Fruit fly (Drosophila melanogaster): ENCODE results near the gene GckIII.
A peak's percentile ranks its signal among the peaks of the same experiment; 100 is the strongest.

GckIII gene

DNA sequence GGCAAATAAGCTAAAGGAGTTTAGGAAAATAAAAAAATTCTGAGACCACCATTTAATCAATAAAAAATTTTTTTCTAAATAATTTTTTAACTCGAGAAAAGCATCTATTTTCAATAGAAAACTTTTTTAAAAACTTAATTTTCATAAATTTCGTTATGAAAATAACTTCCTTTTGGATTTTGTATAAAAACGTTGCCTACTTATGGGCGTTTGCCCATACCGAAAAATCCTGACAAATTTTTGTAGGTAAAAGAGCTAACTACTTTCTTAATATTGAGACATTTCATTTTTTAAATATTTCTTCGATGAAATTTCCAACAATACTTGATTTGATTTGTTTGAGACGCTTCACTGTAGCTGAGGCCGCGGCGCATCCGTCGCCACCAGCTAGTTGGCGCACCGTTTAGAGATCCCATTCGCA is 25.1 kb upstream of the GckIII start (continued):
- TF ChIP-seq esn (GFP tag; optimal IDR thresholded peaks at IDR 0.05) (peak; percentile 51), acj6 (GFP tag; optimal IDR thresholded peaks at IDR 0.05) (peak; percentile 70), CG16779 (tag; optimal IDR thresholded peaks at IDR 0.05) (no peak), net (GFP tag; optimal IDR thresholded peaks at IDR 0.05) (peak; percentile 75), Hr4 (GFP tag; optimal IDR thresholded peaks at IDR 0.05) (peak; percentile 92), CG11294 (GFP tag; IDR thresholded peaks at IDR 0.05) (no peak), Eip75B (GFP tag; optimal IDR thresholded peaks at IDR 0.05) (peak; percentile 77), Hr39 (GFP tag; optimal IDR thresholded peaks at IDR 0.05) (peak; percentile 31), cyc (GFP tag; optimal IDR thresholded peaks at IDR 0.05) (peak; percentile 38), dsx (GFP tag; optimal IDR thresholded peaks at IDR 0.05; ENCODE audit: poor library complexity, severe bottlenecking) (peak; percentile 40), fd85E (GFP tag; optimal IDR thresholded peaks at IDR 0.05) (no peak), spab (GFP tag; optimal IDR thresholded peaks at IDR 0.05) (peak; percentile 73), Sox102F (GFP tag; optimal IDR thresholded peaks at IDR 0.05) (no peak), CG10631 (GFP tag; optimal IDR thresholded peaks at IDR 0.05) (peak; percentile 73), CG6276 (GFP tag; optimal IDR thresholded peaks at IDR 0.05) (peak; percentile 78), Eip93F (GFP tag; optimal IDR thresholded peaks at IDR 0.05) (no peak), CG6163 (GFP tag; IDR thresholded peaks at IDR 0.05) (peak; percentile 73; the same call in 2 of the 3 replicates), Met (GFP tag; optimal IDR thresholded peaks at IDR 0.05) (peak; percentile 52), eg (GFP tag; IDR thresholded peaks at IDR 0.05) (peak; percentile 73)

dm6 chr3R:17060809-17061394 is 24.4 kb upstream of the GckIII start:
- TF ChIP-seq dsx (GFP tag; optimal IDR thresholded peaks at IDR 0.05; ENCODE audit: poor library complexity, severe bottlenecking) = no peak
- TF ChIP-seq CG4318 (GFP tag; optimal IDR thresholded peaks at IDR 0.05) = no peak
- TF ChIP-seq svp (GFP tag) = peak; percentile 55

DNA sequence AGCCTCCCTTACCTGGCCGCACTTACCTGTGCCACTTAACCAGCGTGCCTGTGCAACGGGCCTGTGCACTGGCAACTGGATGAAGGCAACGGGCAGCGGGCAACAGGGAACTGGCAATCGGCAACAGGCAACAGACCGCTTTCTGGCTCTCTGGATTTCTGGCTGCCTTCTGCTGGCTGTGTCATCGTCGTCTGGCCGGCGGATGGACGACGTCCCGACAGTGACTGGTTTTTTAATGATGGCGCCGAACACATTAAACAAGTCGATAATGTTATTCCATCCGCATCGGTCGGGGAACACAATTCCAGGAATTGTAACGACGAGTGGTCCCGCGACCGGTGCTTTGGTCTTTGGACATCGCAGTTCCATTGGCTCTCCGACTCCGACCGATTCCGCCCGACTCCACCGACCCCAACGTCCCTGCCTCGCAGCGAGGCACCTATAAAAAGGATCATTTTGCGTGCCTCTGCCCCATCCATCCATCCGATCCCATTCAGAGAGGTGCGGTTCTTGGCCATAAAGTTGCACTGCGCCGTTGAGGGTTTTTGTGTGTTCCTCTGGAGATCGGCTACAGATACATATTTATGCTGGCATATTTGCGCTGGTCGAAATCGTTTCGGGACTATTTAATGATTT is 23.5 kb upstream of the GckIII start:
- no peak for TF ChIP-seq Gug (GFP tag; IDR thresholded peaks at IDR 0.05)
- TF ChIP-seq CG32006 (GFP tag; optimal IDR thresholded peaks at IDR 0.05) = peak; percentile 1
- TF ChIP-seq Met (GFP tag; optimal IDR thresholded peaks at IDR 0.05) = no peak
- TF ChIP-seq fd59A (GFP tag; optimal IDR thresholded peaks at IDR 0.05) = no peak
- TF ChIP-seq CG11294 (GFP tag; IDR thresholded peaks at IDR 0.05) = no peak
- no peak for TF ChIP-seq Hr4 (GFP tag; optimal IDR thresholded peaks at IDR 0.05)
- TF ChIP-seq CG11762 (GFP tag; optimal IDR thresholded peaks at IDR 0.05; ENCODE audit: insufficient read depth) = no peak
- TF ChIP-seq fkh (GFP tag; optimal IDR thresholded peaks at IDR 0.05) = no peak
- no peak for TF ChIP-seq pdm3 (GFP tag; optimal IDR thresholded peaks at IDR 0.05)
- peak; percentile 41 for TF ChIP-seq CG6808 (GFP tag; optimal IDR thresholded peaks at IDR 0.05)
- TF ChIP-seq CG8632 (GFP tag; optimal IDR thresholded peaks at IDR 0.05) = no peak
- TF ChIP-seq Eip75B (GFP tag; optimal IDR thresholded peaks at IDR 0.05) = no peak
- TF ChIP-seq Ets21C (GFP tag; optimal IDR thresholded peaks at IDR 0.05) = no peak
- no peak for TF ChIP-seq CG15336 (GFP tag; IDR thresholded peaks at IDR 0.05)
- TF ChIP-seq topi (GFP tag; optimal IDR thresholded peaks at IDR 0.05) = no peak
- TF ChIP-seq ss (GFP tag; optimal IDR thresholded peaks at IDR 0.05) = peak in 1 of 2 experiments; percentile 74
- no peak for TF ChIP-seq salr (GFP tag; optimal IDR thresholded peaks at IDR 0.05)
- TF ChIP-seq CG3919 (GFP tag; optimal IDR thresholded peaks at IDR 0.05) = no peak
- 0 out of 3 replicates have a peak, but pooled peaks have one; percentile 18 for TF ChIP-seq eg (GFP tag; IDR thresholded peaks at IDR 0.05)
- no peak for TF ChIP-seq CG9139 (GFP tag; optimal IDR thresholded peaks at IDR 0.05)
- TF ChIP-seq OdsH (GFP tag; optimal IDR thresholded peaks at IDR 0.05) = no peak
- TF ChIP-seq CG6792 (GFP tag; optimal IDR thresholded peaks at IDR 0.05) = no peak
- TF ChIP-seq spab (GFP tag; optimal IDR thresholded peaks at IDR 0.05) = no peak
- no peak for TF ChIP-seq CG8319 (GFP tag; optimal IDR thresholded peaks at IDR 0.05)
- TF ChIP-seq vri (GFP tag; optimal IDR thresholded peaks at IDR 0.05) = no peak
- TF ChIP-seq Lpt (GFP tag; optimal IDR thresholded peaks at IDR 0.05) = peak; percentile 26
- TF ChIP-seq CG6854 (GFP tag; optimal IDR thresholded peaks at IDR 0.05) = peak; percentile 64
- no peak for TF ChIP-seq lz (GFP tag; optimal IDR thresholded peaks at IDR 0.05)
- TF ChIP-seq CG6163 (GFP tag; IDR thresholded peaks at IDR 0.05) = peak; percentile 46; the same call in 2 of the 3 replicates
- TF ChIP-seq CG4318 (GFP tag; optimal IDR thresholded peaks at IDR 0.05) = no peak
- TF ChIP-seq CG1621 (tag; optimal IDR thresholded peaks at IDR 0.05) = peak; percentile 18
- TF ChIP-seq CG34406 (GFP tag; optimal IDR thresholded peaks at IDR 0.05) = no peak
- TF ChIP-seq Eip78C (GFP tag) = no peak
- TF ChIP-seq net (GFP tag; optimal IDR thresholded peaks at IDR 0.05) = no peak

Measured in whole organism, prepupa.